Fruit fly (Drosophila melanogaster): ENCODE results near the gene Brf.

dm6 chr3R:17401289-17401752, 10.2 kb upstream of the Brf start:
- TF ChIP-seq pan (optimal IDR thresholded peaks at IDR 0.05) (no peak), usp (GFP tag; optimal IDR thresholded peaks at IDR 0.05) (no peak), EcR (GFP tag; optimal IDR thresholded peaks at IDR 0.05) (no peak), psq (optimal IDR thresholded peaks at IDR 0.05) (no peak)
